Worm (Caenorhabditis elegans): Measurements from ENCODE around the gene pod-2.

- TF ChIP-seq Y5F2A.4 (GFP tag; optimal IDR thresholded peaks at IDR 0.05) (no peak), lin-13 (GFP tag; optimal IDR thresholded peaks at IDR 0.05) (no peak), ces-1 (GFP tag; optimal IDR thresholded peaks at IDR 0.05) (no peak), lin-39 (tag; optimal IDR thresholded peaks at IDR 0.05) (no peak), pqm-1 (tag; optimal IDR thresholded peaks at IDR 0.05) (no peak), sdz-12 (GFP tag; optimal IDR thresholded peaks at IDR 0.05) (no peak), ama-1 (optimal IDR thresholded peaks at IDR 0.05) (no peak), snpc-4 (tag; optimal IDR thresholded peaks at IDR 0.05) (no peak), ceh-28 (tag; optimal IDR thresholded peaks at IDR 0.05) (no peak), aly-2 (tag; optimal IDR thresholded peaks at IDR 0.05) (no peak), spr-3 (GFP tag; optimal IDR thresholded peaks at IDR 0.05) (no peak), nhr-77 (tag; optimal IDR thresholded peaks at IDR 0.05) (no peak), lsy-2 (tag; optimal IDR thresholded peaks at IDR 0.05) (no peak), madf-5 (GFP tag; IDR thresholded peaks at IDR 0.05) (no peak)
Measured at ce11 chrII:1170842-1171241, 34.3 kb downstream of the pod-2 start.

Measured in whole organism, L4 larva.